Worm (Caenorhabditis elegans): ENCODE measurements around the gene irld-47.

irld-47 gene

DNA sequence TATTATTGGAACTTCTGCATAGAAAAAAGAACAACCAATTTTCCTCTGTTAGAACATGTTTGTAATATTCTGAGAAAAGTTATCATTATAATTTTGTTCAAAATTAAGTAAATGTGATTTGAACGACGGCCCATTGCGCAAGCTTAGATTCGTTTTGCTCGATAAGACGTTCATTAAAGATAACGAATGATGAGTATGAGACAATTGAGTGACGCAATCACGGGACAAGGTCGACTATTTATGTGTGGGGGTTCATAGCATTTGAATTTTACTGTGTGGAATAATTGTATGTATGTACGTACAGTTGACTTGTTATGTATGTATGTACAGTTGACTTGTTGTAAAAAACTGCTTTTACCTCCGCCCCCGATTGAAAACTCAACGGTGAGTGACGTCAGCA is 3.0 kb downstream of the irld-47 start:
- TF ChIP-seq egl-5 (tag; optimal IDR thresholded peaks at IDR 0.05) (no peak), sea-2 (GFP tag; optimal IDR thresholded peaks at IDR 0.05) (no peak), lin-15B (tag; optimal IDR thresholded peaks at IDR 0.05) (no peak), fkh-2 (tag; optimal IDR thresholded peaks at IDR 0.05) (no peak), mdl-1 (tag; optimal IDR thresholded peaks at IDR 0.05) (no peak), daf-12 (tag; optimal IDR thresholded peaks at IDR 0.05) (no peak), nhr-11 (tag; optimal IDR thresholded peaks at IDR 0.05) (no peak), ceh-9 (tag; optimal IDR thresholded peaks at IDR 0.05) (no peak), nhr-76 (tag; optimal IDR thresholded peaks at IDR 0.05) (no peak), ZK546.5 (tag; optimal IDR thresholded peaks at IDR 0.05) (no peak), jun-1 (tag; optimal IDR thresholded peaks at IDR 0.05) (no peak), lin-39 (tag; optimal IDR thresholded peaks at IDR 0.05) (no peak), ceh-16 (tag; optimal IDR thresholded peaks at IDR 0.05) (no peak), R02D3.7 (tag; optimal IDR thresholded peaks at IDR 0.05) (no peak), mml-1 (tag; optimal IDR thresholded peaks at IDR 0.05) (no peak)

DNA sequence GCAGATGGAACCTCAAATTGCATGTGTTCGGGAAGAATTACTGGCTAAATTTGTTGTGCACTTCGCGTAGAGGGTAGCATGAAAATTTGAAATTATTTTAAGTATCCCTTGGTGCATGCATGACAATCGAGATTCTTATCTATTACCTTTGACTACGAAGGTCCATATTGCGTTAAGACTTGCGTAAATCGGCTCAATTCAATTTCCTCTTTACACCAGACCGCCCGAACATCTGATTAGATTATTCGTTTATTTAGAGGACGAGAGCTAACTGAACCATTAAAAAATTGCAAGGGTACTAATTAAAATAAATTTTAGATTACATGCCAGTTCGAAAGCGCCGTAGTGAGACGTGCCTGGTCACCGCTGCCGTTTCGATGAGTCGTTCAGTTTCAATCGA is 4.8 kb downstream of the irld-47 start:
- no peak for TF ChIP-seq nhr-237 (tag; optimal IDR thresholded peaks at IDR 0.05)
- no peak for TF ChIP-seq nhr-67 (tag; optimal IDR thresholded peaks at IDR 0.05)
- no peak for TF ChIP-seq nfya-1 (tag; optimal IDR thresholded peaks at IDR 0.05; ENCODE audit: insufficient read depth)
- TF ChIP-seq lin-15B (tag; optimal IDR thresholded peaks at IDR 0.05): no peak
- TF ChIP-seq unc-39 (tag; optimal IDR thresholded peaks at IDR 0.05): no peak
- TF ChIP-seq fkh-10 (GFP tag; optimal IDR thresholded peaks at IDR 0.05): no peak
- TF ChIP-seq nhr-11 (tag; optimal IDR thresholded peaks at IDR 0.05): no peak
- TF ChIP-seq lsy-12 (tag; optimal IDR thresholded peaks at IDR 0.05): no peak
- TF ChIP-seq fkh-2 (tag; optimal IDR thresholded peaks at IDR 0.05): no peak
- TF ChIP-seq unc-62 (GFP tag; optimal IDR thresholded peaks at IDR 0.05): no peak
- no peak for TF ChIP-seq zag-1 (tag; optimal IDR thresholded peaks at IDR 0.05)

ce11 chrII:7816163-7816776 is 6.1 kb downstream of the irld-47 start, which contains the start of gene cki-2:
Gene cki-2 (plus strand): TSS chrII:7816499.
- TF ChIP-seq pha-4 (tag; optimal IDR thresholded peaks at IDR 0.05) (peak; percentile 13), fkh-2 (tag; optimal IDR thresholded peaks at IDR 0.05) (no peak), nfya-1 (tag; optimal IDR thresholded peaks at IDR 0.05; ENCODE audit: insufficient read depth) (peak; percentile 39), elt-2 (tag; optimal IDR thresholded peaks at IDR 0.05) (peak; percentile 54), lin-15B (tag; optimal IDR thresholded peaks at IDR 0.05) (peak; percentile 25), mml-1 (tag; optimal IDR thresholded peaks at IDR 0.05) (no peak)

- no peak for TF ChIP-seq egl-27 (tag; optimal IDR thresholded peaks at IDR 0.05)
- TF ChIP-seq snpc-4 (tag; optimal IDR thresholded peaks at IDR 0.05): no peak
- no peak for TF ChIP-seq nhr-23 (tag; optimal IDR thresholded peaks at IDR 0.05)
- TF ChIP-seq unc-39 (tag; optimal IDR thresholded peaks at IDR 0.05): no peak
- TF ChIP-seq elt-3 (tag; optimal IDR thresholded peaks at IDR 0.05): no peak
- no peak for TF ChIP-seq nhr-12 (tag; optimal IDR thresholded peaks at IDR 0.05)
- no peak for TF ChIP-seq egl-5 (tag; optimal IDR thresholded peaks at IDR 0.05)
- TF ChIP-seq elt-2 (tag; optimal IDR thresholded peaks at IDR 0.05): no peak
- TF ChIP-seq ama-1 (optimal IDR thresholded peaks at IDR 0.05): no peak
- no peak for TF ChIP-seq elt-1 (tag; optimal IDR thresholded peaks at IDR 0.05)
- no peak for TF ChIP-seq pqm-1 (tag; optimal IDR thresholded peaks at IDR 0.05)
- TF ChIP-seq pha-4 (tag; optimal IDR thresholded peaks at IDR 0.05): no peak
- no peak for TF ChIP-seq ceh-82 (tag; optimal IDR thresholded peaks at IDR 0.05)
These were observed 6.9 kb downstream of the irld-47 start for ce11 chrII:7815406-7815805.

DNA sequence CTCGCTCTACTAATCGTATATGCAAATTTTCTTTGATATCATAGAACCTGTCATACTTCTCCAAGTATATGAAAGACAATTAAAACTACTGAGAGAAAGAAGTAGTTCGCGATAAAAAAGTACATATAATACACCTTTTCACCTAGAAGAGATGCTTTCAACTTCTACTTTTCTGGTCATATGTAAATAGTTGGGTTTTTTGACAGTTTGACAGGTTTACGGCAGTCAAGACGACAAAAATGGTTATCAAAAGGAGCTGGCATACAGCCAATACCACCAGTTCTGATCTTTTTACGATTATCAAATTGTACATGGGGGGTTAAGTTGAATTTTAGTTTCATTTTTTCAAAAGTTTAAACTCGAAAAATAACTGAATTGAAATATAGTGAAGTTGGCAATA is 7.4 kb downstream of the irld-47 start:
- TF ChIP-seq ztf-4 (tag; optimal IDR thresholded peaks at IDR 0.05): no peak
- TF ChIP-seq ceh-16 (tag; optimal IDR thresholded peaks at IDR 0.05): no peak
- TF ChIP-seq tbx-2 (tag; optimal IDR thresholded peaks at IDR 0.05): no peak
- no peak for TF ChIP-seq sea-2 (GFP tag; optimal IDR thresholded peaks at IDR 0.05)
- TF ChIP-seq nhr-67 (tag; optimal IDR thresholded peaks at IDR 0.05): no peak
- TF ChIP-seq fkh-2 (tag; optimal IDR thresholded peaks at IDR 0.05): no peak
- TF ChIP-seq elt-2 (tag; optimal IDR thresholded peaks at IDR 0.05): peak; percentile 89
- TF ChIP-seq nhr-11 (tag; optimal IDR thresholded peaks at IDR 0.05): no peak
- peak; percentile 39 for TF ChIP-seq pha-4 (tag; optimal IDR thresholded peaks at IDR 0.05)
- TF ChIP-seq zag-1 (tag; optimal IDR thresholded peaks at IDR 0.05): no peak
- TF ChIP-seq snpc-4 (tag; optimal IDR thresholded peaks at IDR 0.05): no peak
- no peak for TF ChIP-seq fos-1 (tag; optimal IDR thresholded peaks at IDR 0.05)
- TF ChIP-seq pqm-1 (tag; optimal IDR thresholded peaks at IDR 0.05): peak; percentile 50
